Worm (Caenorhabditis elegans): ENCODE results near the gene tag-123.

- TF ChIP-seq nhr-6 (tag; optimal IDR thresholded peaks at IDR 0.05), result no peak
- TF ChIP-seq unc-39 (tag; optimal IDR thresholded peaks at IDR 0.05), result no peak
These were observed 15.0 kb downstream of the tag-123 start for ce11 chrX:8406815-8407214.
